Worm (Caenorhabditis elegans): ENCODE data around the gene H20E11.1.

ce11 chrIV:6821709-6822108 is 8.2 kb upstream of the H20E11.1 start:
- TF ChIP-seq ceh-13 (GFP tag; optimal IDR thresholded peaks at IDR 0.05) (no peak), F13C5.2 (tag; optimal IDR thresholded peaks at IDR 0.05) (no peak), hnd-1 (tag; optimal IDR thresholded peaks at IDR 0.05) (no peak), flt-1 (GFP tag; IDR thresholded peaks at IDR 0.05) (no peak), B0310.2 (tag; optimal IDR thresholded peaks at IDR 0.05) (no peak), ceh-36 (tag; optimal IDR thresholded peaks at IDR 0.05) (no peak), sea-1 (GFP tag; conservative IDR thresholded peaks at IDR 0.05) (no peak), pes-1 (GFP tag; IDR thresholded peaks at IDR 0.05) (no peak), ama-1 (optimal IDR thresholded peaks at IDR 0.05) (no peak), scrt-1 (GFP tag; IDR thresholded peaks at IDR 0.05) (no peak), tbx-37 (GFP tag; conservative IDR thresholded peaks at IDR 0.05) (no peak), aly-1 (tag; optimal IDR thresholded peaks at IDR 0.05) (no peak)

Data from whole organism, early embryonic.